Fruit fly (Drosophila melanogaster): Measurements from ENCODE around the gene CG12470.

The CG12470 gene

DNA sequence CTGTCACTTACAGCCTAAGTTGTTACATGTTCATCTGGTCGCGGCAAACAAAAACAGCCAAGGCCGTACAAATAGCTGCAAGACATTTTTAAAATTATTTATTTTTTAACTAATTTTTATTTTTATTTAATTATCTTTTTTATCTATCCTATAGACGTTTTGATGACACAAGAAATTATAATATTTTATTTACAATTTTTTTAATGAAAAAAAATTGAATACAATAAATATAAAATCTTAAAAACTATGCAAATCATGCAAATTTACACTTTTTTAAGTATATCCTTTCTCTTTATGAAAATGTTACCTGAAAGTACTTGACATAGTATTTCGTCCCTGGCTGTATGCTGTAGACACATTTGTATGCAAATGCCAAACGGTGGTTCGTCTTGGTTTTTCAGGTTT lies 30.6 kb downstream of the CG12470 start:
- TF ChIP-seq CG32121 (GFP tag; IDR thresholded peaks at IDR 0.05) (peak; percentile 53), CG8301 (tag; optimal IDR thresholded peaks at IDR 0.05) (peak; percentile 17), CG10348 (GFP tag; IDR thresholded peaks at IDR 0.05) (no peak), Pif1B (GFP tag; optimal IDR thresholded peaks at IDR 0.05) (no peak), Pif1A (GFP tag; optimal IDR thresholded peaks at IDR 0.05) (peak; percentile 17), CG4496 (GFP tag; IDR thresholded peaks at IDR 0.05) (peak; percentile 19; the same call in 2 of the 3 replicates), fd96Ca (GFP tag; IDR thresholded peaks at IDR 0.05) (peak; percentile 13; the same call in 1 of the 3 replicates), CG12605 (GFP tag; IDR thresholded peaks at IDR 0.05) (no peak), CG9948 (tag; optimal IDR thresholded peaks at IDR 0.05) (peak; percentile 62), CG17806 (tag; optimal IDR thresholded peaks at IDR 0.05) (peak; percentile 49), Snoo (tag; optimal IDR thresholded peaks at IDR 0.05) (no peak), CG13204 (GFP tag; optimal IDR thresholded peaks at IDR 0.05) (no peak), CG34367 (tag; optimal IDR thresholded peaks at IDR 0.05) (peak; percentile 29), CG14655 (GFP tag; optimal IDR thresholded peaks at IDR 0.05) (peak; percentile 74), D1 (tag; optimal IDR thresholded peaks at IDR 0.05) (peak; percentile 59), Ets98B (GFP tag; IDR thresholded peaks at IDR 0.05) (no peak), EcR (GFP tag; optimal IDR thresholded peaks at IDR 0.05) (no peak), rn (GFP tag; IDR thresholded peaks at IDR 0.05) (no peak), CG15710 (tag; optimal IDR thresholded peaks at IDR 0.05) (peak; percentile 72), CG8159 (tag; optimal IDR thresholded peaks at IDR 0.05) (peak; percentile 78), gl (tag; optimal IDR thresholded peaks at IDR 0.05) (no peak)

DNA sequence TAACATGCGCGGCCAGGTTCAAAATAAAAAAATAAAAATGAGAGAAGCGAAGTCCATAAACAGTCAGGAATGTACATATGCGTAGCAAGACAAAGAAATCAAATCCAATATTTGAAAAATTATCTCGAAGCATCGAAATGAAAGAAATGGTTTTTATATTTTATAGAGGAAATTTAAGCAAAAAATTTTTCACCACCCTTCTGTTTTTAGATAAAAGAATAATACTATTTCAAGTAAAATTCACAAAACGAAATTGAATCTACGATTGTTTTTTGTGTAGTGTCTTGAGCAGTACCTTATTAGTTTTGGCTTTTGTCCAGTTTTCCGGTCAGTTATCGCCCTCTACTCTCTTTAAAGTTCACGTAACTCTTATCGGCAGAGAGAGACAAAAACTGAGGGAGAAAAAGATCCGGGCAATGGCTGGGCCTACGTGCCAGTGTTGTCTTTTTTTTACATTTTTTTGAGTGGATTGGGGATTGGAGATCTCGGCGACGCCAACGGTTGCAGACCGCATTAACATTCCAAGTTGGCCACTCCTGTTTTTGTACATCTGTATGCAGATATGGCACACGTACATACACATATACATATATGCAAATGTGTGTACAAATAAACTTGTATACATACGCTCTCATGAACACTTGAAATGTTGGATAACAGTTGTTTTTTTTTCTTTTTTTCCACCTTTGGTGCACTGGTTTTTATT lies 32.5 kb downstream of the CG12470 start:
- peak; percentile 14 for TF ChIP-seq Pif1A (GFP tag; optimal IDR thresholded peaks at IDR 0.05)
- TF ChIP-seq CG8159 (tag; optimal IDR thresholded peaks at IDR 0.05): peak; percentile 37
- TF ChIP-seq rn (GFP tag; IDR thresholded peaks at IDR 0.05): no peak
- no peak for TF ChIP-seq CG34367 (tag; optimal IDR thresholded peaks at IDR 0.05)
- peak; percentile 83 for TF ChIP-seq EcR (GFP tag; optimal IDR thresholded peaks at IDR 0.05)
- no peak for TF ChIP-seq Ets98B (GFP tag; IDR thresholded peaks at IDR 0.05)
- TF ChIP-seq Snoo (tag; optimal IDR thresholded peaks at IDR 0.05): no peak
- TF ChIP-seq CG4496 (GFP tag; IDR thresholded peaks at IDR 0.05): no peak
- TF ChIP-seq CG32121 (GFP tag; IDR thresholded peaks at IDR 0.05): no peak
- no peak for TF ChIP-seq CG13204 (GFP tag; optimal IDR thresholded peaks at IDR 0.05)
- peak; percentile 6 for TF ChIP-seq CG17806 (tag; optimal IDR thresholded peaks at IDR 0.05)
- no peak for TF ChIP-seq CG10348 (GFP tag; IDR thresholded peaks at IDR 0.05)
- peak; percentile 28 for TF ChIP-seq CG14655 (GFP tag; optimal IDR thresholded peaks at IDR 0.05)
- peak; percentile 15 for TF ChIP-seq Pif1B (GFP tag; optimal IDR thresholded peaks at IDR 0.05)
- TF ChIP-seq gl (tag; optimal IDR thresholded peaks at IDR 0.05): no peak
- peak; percentile 23 for TF ChIP-seq CG8301 (tag; optimal IDR thresholded peaks at IDR 0.05)
- TF ChIP-seq CG15710 (tag; optimal IDR thresholded peaks at IDR 0.05): no peak
- no peak for TF ChIP-seq D1 (tag; optimal IDR thresholded peaks at IDR 0.05)
- peak; percentile 11; the same call in 1 of the 3 replicates for TF ChIP-seq fd96Ca (GFP tag; IDR thresholded peaks at IDR 0.05)
- TF ChIP-seq CG9948 (tag; optimal IDR thresholded peaks at IDR 0.05): peak; percentile 28
- TF ChIP-seq CG12605 (GFP tag; IDR thresholded peaks at IDR 0.05): no peak

DNA sequence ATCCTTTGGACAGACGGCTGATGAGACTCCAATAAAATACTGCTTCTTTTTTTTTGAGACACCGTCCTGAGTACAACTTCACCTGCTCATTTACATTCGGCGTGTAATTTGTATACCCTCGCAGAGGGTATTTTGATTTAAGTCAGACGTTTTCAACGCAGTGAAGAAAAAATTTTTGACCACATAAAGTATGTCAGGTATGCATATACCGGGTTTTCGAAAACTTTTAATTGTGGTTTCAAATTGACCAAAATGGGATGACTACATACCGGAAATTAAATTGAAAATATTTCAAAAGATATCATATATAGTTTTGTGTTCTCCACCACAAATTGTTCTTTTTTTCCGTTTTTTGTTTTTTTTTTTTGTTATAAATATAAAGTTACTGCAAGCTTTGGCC lies 33.3 kb downstream of the CG12470 start:
- TF ChIP-seq CG32121 (GFP tag; IDR thresholded peaks at IDR 0.05) (0 out of 2 replicates have a peak, but pooled peaks have one; percentile 17), Pif1B (GFP tag; optimal IDR thresholded peaks at IDR 0.05) (no peak), gl (tag; optimal IDR thresholded peaks at IDR 0.05) (no peak), CG8301 (tag; optimal IDR thresholded peaks at IDR 0.05) (no peak), CG9948 (tag; optimal IDR thresholded peaks at IDR 0.05) (no peak), Snoo (tag; optimal IDR thresholded peaks at IDR 0.05) (no peak), Pif1A (GFP tag; optimal IDR thresholded peaks at IDR 0.05) (peak; percentile 16), CG10348 (GFP tag; IDR thresholded peaks at IDR 0.05) (no peak), CG17806 (tag; optimal IDR thresholded peaks at IDR 0.05) (no peak), CG14655 (GFP tag; optimal IDR thresholded peaks at IDR 0.05) (no peak), CG34367 (tag; optimal IDR thresholded peaks at IDR 0.05) (no peak), D1 (tag; optimal IDR thresholded peaks at IDR 0.05) (no peak), CG12605 (GFP tag; IDR thresholded peaks at IDR 0.05) (no peak), CG4496 (GFP tag; IDR thresholded peaks at IDR 0.05) (peak; percentile 25; the same call in 1 of the 3 replicates), Ets98B (GFP tag; IDR thresholded peaks at IDR 0.05) (peak; percentile 14; the same call in 1 of the 2 replicates), CG13204 (GFP tag; optimal IDR thresholded peaks at IDR 0.05) (no peak), EcR (GFP tag; optimal IDR thresholded peaks at IDR 0.05) (no peak), CG8159 (tag; optimal IDR thresholded peaks at IDR 0.05) (peak; percentile 47), CG15710 (tag; optimal IDR thresholded peaks at IDR 0.05) (no peak)

dm6 chrX:342422-343169 lies 35.1 kb downstream of the CG12470 start:
- TF ChIP-seq CG8301 (tag; optimal IDR thresholded peaks at IDR 0.05) (peak; percentile 33), Pif1A (GFP tag; optimal IDR thresholded peaks at IDR 0.05) (peak; percentile 31), Pif1B (GFP tag; optimal IDR thresholded peaks at IDR 0.05) (peak; percentile 54), D1 (tag; optimal IDR thresholded peaks at IDR 0.05) (peak; percentile 48), CG13204 (GFP tag; optimal IDR thresholded peaks at IDR 0.05) (no peak), rn (GFP tag; IDR thresholded peaks at IDR 0.05) (no peak), CG4496 (GFP tag; IDR thresholded peaks at IDR 0.05) (0 out of 3 replicates have a peak, but pooled peaks have one; percentile 19), CG34367 (tag; optimal IDR thresholded peaks at IDR 0.05) (peak; percentile 54), CG15710 (tag; optimal IDR thresholded peaks at IDR 0.05) (peak; percentile 70), gl (tag; optimal IDR thresholded peaks at IDR 0.05) (no peak), CG9948 (tag; optimal IDR thresholded peaks at IDR 0.05) (peak; percentile 63), CG14655 (GFP tag; optimal IDR thresholded peaks at IDR 0.05) (peak; percentile 48), Snoo (tag; optimal IDR thresholded peaks at IDR 0.05) (peak; percentile 6), CG17806 (tag; optimal IDR thresholded peaks at IDR 0.05) (peak; percentile 74), CG32121 (GFP tag; IDR thresholded peaks at IDR 0.05) (peak; percentile 52), CG10348 (GFP tag; IDR thresholded peaks at IDR 0.05) (no peak), fd96Ca (GFP tag; IDR thresholded peaks at IDR 0.05) (no peak), Ets98B (GFP tag; IDR thresholded peaks at IDR 0.05) (no peak; the same call in 1 of the 2 replicates), CG8159 (tag; optimal IDR thresholded peaks at IDR 0.05) (peak; percentile 83), CG12605 (GFP tag; IDR thresholded peaks at IDR 0.05) (0 out of 2 replicates have a peak, but pooled peaks have one; percentile 8), EcR (GFP tag; optimal IDR thresholded peaks at IDR 0.05) (peak; percentile 34)

All from whole organism, pupa.